Fruit fly (Drosophila melanogaster) whole organism, pupa: ENCODE measurements around the gene spri.
A peak's percentile ranks its signal among the peaks of the same experiment; 100 is the strongest.

Experiments used
- CG10348 ChIP-seq: fragments of 200-800 bp; sonication (Bioruptor generic); IDR thresholded peaks from 2 replicates; pipeline ENCODE4 v1.3.6; 2022; ENCODE audit warnings: missing biosample characterization, missing genetic modification characterization
- CG12605 ChIP-seq: fragments of 200-800 bp; sonication (Bioruptor generic); IDR thresholded peaks from 2 replicates; pipeline ENCODE4 v1.3.6; 2022; ENCODE audit warnings: missing biosample characterization, missing genetic modification characterization
- CG13204 ChIP-seq: fragments of 200-800 bp; sonication (Bioruptor generic); optimal IDR thresholded peaks from 2 replicates; lab custom pipeline; 2018; ENCODE audit warnings: missing biosample characterization, mild to moderate bottlenecking, missing genetic modification characterization, moderate library complexity
- CG14655 ChIP-seq: fragments of 200-800 bp; sonication (Bioruptor generic); optimal IDR thresholded peaks from 3 replicates; lab custom pipeline; 2017; ENCODE audit warnings: mild to moderate bottlenecking, missing biosample characterization, missing genetic modification reagents, missing genetic modification characterization
- CG15710 ChIP-seq: fragments of 200-800 bp; sonication (Bioruptor generic); optimal IDR thresholded peaks from 2 replicates; lab custom pipeline; 2018; ENCODE audit warnings: missing biosample characterization, mild to moderate bottlenecking, missing genetic modification characterization, moderate library complexity
- CG17806 ChIP-seq: fragments of 200-800 bp; sonication (Bioruptor generic); optimal IDR thresholded peaks from 2 replicates; lab custom pipeline; 2018; ENCODE audit warnings: missing biosample characterization, mild to moderate bottlenecking, missing genetic modification characterization, moderate library complexity
- CG32121 ChIP-seq: fragments of 200-800 bp; sonication (Bioruptor generic); IDR thresholded peaks from 2 replicates; pipeline ENCODE4 v1.3.6; 2022; ENCODE audit warnings: missing biosample characterization, missing genetic modification characterization
- CG34367 ChIP-seq: fragments of 200-800 bp; sonication (Bioruptor generic); optimal IDR thresholded peaks from 2 replicates; lab custom pipeline; 2018; ENCODE audit warnings: missing biosample characterization, mild to moderate bottlenecking, missing genetic modification characterization
- CG4496 ChIP-seq: fragments of 200-800 bp; sonication (Bioruptor generic); IDR thresholded peaks from 3 replicates; pipeline ENCODE4 v1.3.6; 2022; ENCODE audit warnings: missing biosample characterization, missing genetic modification characterization
- CG8159 ChIP-seq: fragments of 200-800 bp; sonication (Bioruptor generic); optimal IDR thresholded peaks from 3 replicates; lab custom pipeline; 2018; ENCODE audit warnings: missing biosample characterization, mild to moderate bottlenecking, missing genetic modification characterization, moderate library complexity
- CG8301 ChIP-seq: fragments of 200-800 bp; sonication (Bioruptor generic); optimal IDR thresholded peaks from 2 replicates; lab custom pipeline; 2018; ENCODE audit warnings: missing biosample characterization, mild to moderate bottlenecking, missing genetic modification characterization
- CG9948 ChIP-seq: fragments of 200-800 bp; sonication (Bioruptor generic); optimal IDR thresholded peaks from 2 replicates; lab custom pipeline; 2018; ENCODE audit warnings: missing biosample characterization, mild to moderate bottlenecking, missing genetic modification characterization, moderate library complexity
- D1 ChIP-seq: fragments of 200-800 bp; sonication (Bioruptor generic); optimal IDR thresholded peaks from 2 replicates; lab custom pipeline; 2018; ENCODE audit warnings: missing biosample characterization, mild to moderate bottlenecking, missing genetic modification characterization, moderate library complexity
- EcR ChIP-seq: fragments of 200-800 bp; sonication (Bioruptor generic); optimal IDR thresholded peaks from 3 replicates; lab custom pipeline; 2019; ENCODE audit warnings: missing biosample characterization, missing genetic modification characterization, mild to moderate bottlenecking, moderate library complexity, missing genetic modification reagents
- Ets98B ChIP-seq: fragments of 200-800 bp; sonication (Bioruptor generic); IDR thresholded peaks from 2 replicates; pipeline ENCODE4 v1.3.6; 2022; ENCODE audit warnings: missing biosample characterization, missing genetic modification characterization
- Pif1A ChIP-seq: fragments of 200-800 bp; sonication (Bioruptor generic); optimal IDR thresholded peaks from 3 replicates; lab custom pipeline; 2016; ENCODE audit warnings: missing biosample characterization, missing genetic modification characterization
- Pif1B ChIP-seq: fragments of 200-800 bp; sonication (Bioruptor generic); optimal IDR thresholded peaks from 3 replicates; lab custom pipeline; 2016; ENCODE audit warnings: missing biosample characterization, missing genetic modification characterization
- Snoo ChIP-seq: fragments of 200-800 bp; sonication (Bioruptor generic); optimal IDR thresholded peaks from 3 replicates; lab custom pipeline; 2017; ENCODE audit warnings: missing biosample characterization, mild to moderate bottlenecking, missing genetic modification characterization, inconsistent platforms
- fd96Ca ChIP-seq: fragments of 200-800 bp; sonication (Bioruptor generic); IDR thresholded peaks from 3 replicates; pipeline ENCODE4 v1.3.6; 2022; ENCODE audit warnings: missing biosample characterization, missing genetic modification characterization
- gl ChIP-seq: fragments of 200-800 bp; sonication (Bioruptor generic); optimal IDR thresholded peaks from 2 replicates; lab custom pipeline; 2018; ENCODE audit warnings: missing biosample characterization, mild to moderate bottlenecking, missing genetic modification characterization
- rn ChIP-seq: fragments of 200-800 bp; sonication (Bioruptor generic); IDR thresholded peaks from 2 replicates; pipeline ENCODE4 v1.3.6; 2022; ENCODE audit warnings: missing biosample characterization, missing genetic modification characterization

The spri gene

DNA sequence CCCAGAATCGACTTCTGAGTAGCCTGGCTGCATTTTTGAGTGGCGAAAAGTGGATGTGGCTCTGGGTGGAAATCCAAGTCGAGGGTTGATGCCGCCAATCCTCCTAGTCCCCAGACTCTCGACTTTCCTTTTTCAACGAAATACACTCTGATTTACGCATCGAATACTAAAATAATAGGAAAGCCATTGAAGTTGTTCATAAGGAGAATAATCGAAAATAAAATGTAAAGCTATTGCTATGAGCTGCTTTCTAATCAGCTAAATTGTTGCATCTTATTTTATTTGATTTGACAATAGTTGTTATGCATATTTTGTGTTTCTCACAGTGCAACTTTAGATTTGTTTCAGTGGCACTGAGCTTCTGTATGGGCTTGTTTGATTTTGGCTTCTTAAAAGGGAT lies 71.6 kb downstream of the spri start:
- TF ChIP-seq CG4496 (GFP tag; lab: Robert Waterston, UW), result no peak
- no peak for TF ChIP-seq Pif1B (GFP tag; lab: Kevin White, UChicago)
- TF ChIP-seq rn (GFP tag; lab: Robert Waterston, UW), result no peak
- peak; percentile 53 for TF ChIP-seq CG8159 (tag; lab: Kevin White, UChicago)
- no peak for TF ChIP-seq CG12605
- no peak for TF ChIP-seq Ets98B (GFP tag; lab: Robert Waterston, UW)
- no peak for TF ChIP-seq D1 (tag; lab: Kevin White, UChicago)
- peak; percentile 13 for TF ChIP-seq CG17806 (tag; lab: Kevin White, UChicago)
- no peak for TF ChIP-seq CG10348 (GFP tag; lab: Robert Waterston, UW)
- TF ChIP-seq gl (tag; lab: Kevin White, UChicago), result no peak
- TF ChIP-seq EcR (GFP tag; lab: Kevin White, UChicago), result no peak
- no peak for TF ChIP-seq Pif1A (GFP tag; lab: Kevin White, UChicago)
- TF ChIP-seq fd96Ca, result no peak
- TF ChIP-seq CG8301 (tag; lab: Kevin White, UChicago), result no peak
- TF ChIP-seq CG15710 (tag; lab: Kevin White, UChicago), result peak; percentile 28
- no peak for TF ChIP-seq CG9948 (tag; lab: Kevin White, UChicago)
- TF ChIP-seq Snoo (tag; lab: Kevin White, UChicago), result no peak
- no peak for TF ChIP-seq CG14655 (GFP tag; lab: Kevin White, UChicago)
- TF ChIP-seq CG13204 (GFP tag; lab: Kevin White, UChicago), result no peak
- TF ChIP-seq CG34367 (tag; lab: Kevin White, UChicago), result peak; percentile 2
- no peak for TF ChIP-seq CG32121 (GFP tag; lab: Robert Waterston, UW)
- TF ChIP-seq, all 21 proteins: peak for 4

DNA sequence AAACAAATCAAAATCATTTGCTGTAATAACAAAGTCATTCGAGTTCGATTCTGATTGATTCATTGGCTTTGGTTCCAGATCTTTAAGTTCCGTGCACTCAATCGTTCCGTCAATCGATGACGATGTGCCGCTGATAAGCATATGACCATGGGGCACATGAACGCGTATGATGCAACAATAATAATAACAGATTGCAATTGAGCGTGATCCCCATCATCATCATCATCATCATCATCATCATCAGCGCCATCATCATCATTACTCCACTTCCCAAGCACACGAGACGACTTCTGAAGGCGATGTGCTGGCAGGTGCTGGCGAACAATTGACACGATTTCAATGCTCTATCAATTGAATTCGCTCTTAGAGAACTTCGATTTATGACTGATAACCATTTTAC lies 88.9 kb downstream of the spri start:
- TF ChIP-seq rn (GFP tag; lab: Robert Waterston, UW) (no peak), CG34367 (tag; lab: Kevin White, UChicago) (no peak), D1 (tag; lab: Kevin White, UChicago) (no peak), CG14655 (GFP tag; lab: Kevin White, UChicago) (no peak), CG10348 (GFP tag; lab: Robert Waterston, UW) (no peak), CG8159 (tag; lab: Kevin White, UChicago) (no peak), Pif1A (GFP tag; lab: Kevin White, UChicago) (no peak), Pif1B (GFP tag; lab: Kevin White, UChicago) (no peak), Snoo (tag; lab: Kevin White, UChicago) (no peak)

DNA sequence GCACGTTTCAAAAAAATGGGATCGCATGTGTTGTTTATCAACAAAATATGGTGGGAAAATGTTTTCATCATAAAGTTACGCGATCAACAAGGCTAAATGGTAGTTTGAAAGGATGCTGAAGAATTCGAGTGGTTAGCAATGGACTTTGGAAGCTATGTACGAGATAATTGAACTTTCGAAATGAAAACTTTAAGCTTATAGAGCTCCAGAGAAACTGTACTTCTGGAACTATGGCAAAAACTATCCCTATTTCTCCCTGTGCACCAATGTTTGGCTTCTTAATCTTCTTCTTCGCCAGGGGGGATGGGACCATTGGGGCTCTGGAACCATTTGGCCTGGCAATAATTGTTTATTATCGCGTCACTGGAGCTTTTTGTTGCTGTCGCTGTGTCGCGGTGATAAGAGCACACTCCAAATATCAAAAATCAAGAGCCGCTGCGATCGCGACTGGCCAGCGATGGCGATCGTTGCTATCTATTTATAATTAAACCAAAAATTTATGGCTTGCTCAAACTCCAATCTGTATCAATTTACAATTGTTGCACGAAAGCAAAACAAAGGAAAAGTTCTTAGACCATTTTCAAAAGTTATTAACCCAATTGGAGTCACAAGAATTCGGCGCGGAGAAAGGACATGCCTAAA lies 97.1 kb downstream of the spri start:
- TF ChIP-seq CG4496 (GFP tag; lab: Robert Waterston, UW) (peak; percentile 29; the same call in 1 of the 3 replicates), CG8159 (tag; lab: Kevin White, UChicago) (no peak), CG32121 (GFP tag; lab: Robert Waterston, UW) (0 out of 2 replicates have a peak, but pooled peaks have one; percentile 17), CG8301 (tag; lab: Kevin White, UChicago) (peak; percentile 44), CG14655 (GFP tag; lab: Kevin White, UChicago) (peak; percentile 55), gl (tag; lab: Kevin White, UChicago) (no peak), fd96Ca (peak; percentile 62; the same call in 2 of the 3 replicates)
- TF ChIP-seq, all 21 proteins: peak for 5

DNA sequence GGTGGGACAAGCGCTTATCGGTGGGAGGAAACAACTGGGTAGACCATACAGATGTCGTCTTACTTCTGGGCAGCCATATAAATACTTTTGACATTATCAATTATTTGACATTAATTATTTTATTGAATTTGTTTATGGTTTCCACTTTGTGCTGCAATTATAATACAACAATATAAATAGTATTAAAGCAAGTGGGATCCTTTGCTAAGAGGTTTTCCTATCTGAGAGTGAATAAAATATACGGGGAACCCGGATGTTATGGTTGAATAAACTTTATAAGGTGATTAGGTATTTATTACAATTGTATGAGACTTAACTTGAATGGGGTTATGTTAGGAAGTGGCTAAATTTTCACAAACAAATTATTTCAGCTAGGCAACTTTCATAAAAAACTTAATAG lies 98.1 kb downstream of the spri start, which contains the start of gene CG32687:
TSS of gene CG32687 (minus strand) at position 101 of the 400 bp plus-strand sequence.
- TF ChIP-seq D1 (tag; lab: Kevin White, UChicago) (no peak), CG10348 (GFP tag; lab: Robert Waterston, UW) (no peak), CG34367 (tag; lab: Kevin White, UChicago) (no peak), gl (tag; lab: Kevin White, UChicago) (no peak)

DNA sequence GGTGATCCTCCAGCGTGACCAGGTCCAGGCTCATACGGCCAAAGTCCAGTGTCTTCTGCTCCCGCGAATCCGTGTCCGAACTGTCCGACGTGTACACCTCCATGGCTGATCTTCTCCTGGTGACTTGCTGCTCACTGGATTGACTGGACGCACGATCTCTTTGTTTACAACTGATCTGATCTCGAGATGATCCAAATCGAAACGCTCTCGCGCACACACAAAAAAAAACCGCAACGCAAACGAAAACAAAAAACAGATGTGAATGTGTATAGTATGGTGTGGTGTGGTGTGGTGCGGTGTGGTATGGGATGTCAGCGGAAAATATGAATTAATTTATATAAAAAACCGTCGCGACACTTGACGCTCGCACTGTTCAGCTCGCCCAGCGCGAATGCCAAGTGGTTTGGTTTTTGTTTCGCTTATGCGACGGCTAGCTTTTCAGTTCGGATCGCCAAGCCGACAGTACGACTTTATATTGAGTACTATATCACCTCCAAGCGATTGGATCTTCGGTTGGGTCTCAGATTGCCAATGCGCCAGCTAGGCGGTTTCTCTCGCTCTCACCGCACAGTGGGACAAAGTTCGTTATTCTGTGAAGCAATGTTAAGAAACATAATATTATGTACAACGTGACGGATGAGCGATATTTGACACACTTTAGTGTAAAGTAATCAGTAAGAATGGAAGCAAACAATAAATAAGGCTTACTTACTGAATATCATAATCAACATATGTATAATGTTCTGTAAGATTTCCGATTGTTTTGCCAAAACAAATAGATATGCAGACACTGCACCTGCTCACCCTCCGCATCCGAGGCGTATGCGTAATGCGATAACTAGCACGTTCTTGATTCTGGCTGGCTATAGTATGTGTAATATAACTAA lies 98.8 kb downstream of the spri start:
- TF ChIP-seq CG13204 (GFP tag; lab: Kevin White, UChicago) (no peak), CG9948 (tag; lab: Kevin White, UChicago) (peak; percentile 50), CG8301 (tag; lab: Kevin White, UChicago) (peak; percentile 66), CG15710 (tag; lab: Kevin White, UChicago) (peak; percentile 70), Ets98B (GFP tag; lab: Robert Waterston, UW) (peak; percentile 46; the same call in 1 of the 2 replicates), fd96Ca (peak; percentile 44; the same call in 1 of the 3 replicates), CG14655 (GFP tag; lab: Kevin White, UChicago) (peak; percentile 73), CG34367 (tag; lab: Kevin White, UChicago) (peak; percentile 66), CG17806 (tag; lab: Kevin White, UChicago) (peak; percentile 62), CG12605 (peak; percentile 51; the same call in 1 of the 2 replicates), D1 (tag; lab: Kevin White, UChicago) (no peak), CG4496 (GFP tag; lab: Robert Waterston, UW) (peak; percentile 70), rn (GFP tag; lab: Robert Waterston, UW) (no peak), Pif1A (GFP tag; lab: Kevin White, UChicago) (peak; percentile 76), CG10348 (GFP tag; lab: Robert Waterston, UW) (no peak), Pif1B (GFP tag; lab: Kevin White, UChicago) (peak; percentile 31), EcR (GFP tag; lab: Kevin White, UChicago) (peak; percentile 25), CG8159 (tag; lab: Kevin White, UChicago) (peak; percentile 77), gl (tag; lab: Kevin White, UChicago) (peak; percentile 46), CG32121 (GFP tag; lab: Robert Waterston, UW) (peak; percentile 25; the same call in 1 of the 2 replicates), Snoo (tag; lab: Kevin White, UChicago) (peak; percentile 31)
- TF ChIP-seq, all 21 proteins: peak for 17
